Worm (Caenorhabditis elegans) whole organism, young adult: Measurements from ENCODE around the gene srw-72.

Experiments
- B0035.1 ChIP-seq: sonication (generic microtip); optimal IDR thresholded peaks from 2 replicates; lab custom pipeline; 2016; ENCODE audit warnings: missing genetic modification characterization, mild to moderate bottlenecking, missing compliant biosample characterization, missing genotype, missing genetic modification reagents
- Y67H2A.10 ChIP-seq: fragments of 200-800 bp; sonication (Bioruptor generic); conservative IDR thresholded peaks from 2 replicates; pipeline ENCODE4 v1.3.6; 2022; ENCODE audit warnings: missing genetic modification reagents, missing genetic modification characterization, missing compliant biosample characterization
- Y79H2A.3 ChIP-seq: fragments of 200-800 bp; sonication (Bioruptor generic); conservative IDR thresholded peaks from 2 replicates; pipeline ENCODE4 v1.3.6; 2022; ENCODE audit warnings: missing genetic modification reagents, missing genetic modification characterization, missing compliant biosample characterization
- ceh-79 ChIP-seq: sonication (generic microtip); optimal IDR thresholded peaks from 2 replicates; lab custom pipeline; 2017; ENCODE audit warnings: mild to moderate bottlenecking, missing genetic modification characterization, missing compliant biosample characterization
- snpc-1.1 ChIP-seq: sonication (generic microtip); optimal IDR thresholded peaks from 2 replicates; lab custom pipeline; 2017; ENCODE audit warnings: missing genetic modification characterization, mild to moderate bottlenecking, missing compliant biosample characterization, antibody characterized with exemption, moderate library complexity, missing genotype, missing genetic modification reagents; ENCODE audit not compliant: insufficient read depth
- snpc-1.3 ChIP-seq: sonication (generic microtip); optimal IDR thresholded peaks from 2 replicates; lab custom pipeline; 2017; ENCODE audit warnings: missing genetic modification characterization, mild to moderate bottlenecking, missing compliant biosample characterization, antibody characterized with exemption, moderate library complexity, missing genotype, missing genetic modification reagents; ENCODE audit not compliant: insufficient read depth
- snpc-4 ChIP-seq, 5 experiments: fragments of 150-350 bp in 1 of 5; sonication (generic microtip) in 4 of 5; optimal IDR thresholded peaks; 2 replicates each; lab custom pipeline; 2014 to 2018; ENCODE audit warnings: missing genetic modification characterization in 5 of 5, missing biosample characterization in 3 of 5, antibody characterized with exemption in 2 of 5, mild to moderate bottlenecking in 2 of 5, missing compliant biosample characterization in 2 of 5, missing genotype in 2 of 5, moderate library complexity in 2 of 5, missing genetic modification reagents in 1 of 5
- unc-62 ChIP-seq: fragments of 150-350 bp; optimal IDR thresholded peaks from 2 replicates; lab custom pipeline; 2014; ENCODE audit warnings: missing biosample characterization, missing genetic modification reagents, missing genetic modification characterization
- xnd-1 ChIP-seq: sonication (generic microtip); optimal IDR thresholded peaks from 2 replicates; lab custom pipeline; 2016; ENCODE audit warnings: missing genotype, missing genetic modification reagents, missing genetic modification characterization, missing compliant biosample characterization

DNA sequence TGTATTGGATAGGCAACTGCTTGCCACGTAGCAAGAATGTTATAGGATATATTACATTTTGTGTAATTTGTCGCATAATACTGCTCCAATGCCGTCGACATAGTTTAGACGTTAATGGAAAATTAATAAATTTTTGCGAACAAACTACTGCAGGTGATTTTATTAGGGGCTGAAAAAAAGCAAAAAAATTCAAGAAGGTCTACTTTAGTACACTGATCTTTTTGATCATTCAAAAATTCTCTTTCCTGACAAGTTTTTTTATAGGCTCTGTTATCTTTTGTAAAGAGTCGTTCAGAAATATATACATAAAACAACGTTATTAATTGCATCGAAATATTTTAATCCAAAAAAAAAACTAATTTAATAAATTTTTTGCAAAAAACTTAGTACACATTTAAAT, 18.2 kb downstream of the srw-72 start, which contains the start of gene srh-111:
- TF ChIP-seq snpc-1.1 (tag; lab: Kevin White, UChicago) = no peak
- TF ChIP-seq B0035.1 = no peak
- no peak for TF ChIP-seq Y79H2A.3 (GFP tag; lab: Robert Waterston, UW)
- no peak for TF ChIP-seq snpc-4 (GFP tag; optimal IDR thresholded peaks at IDR 0.05; lab: Kevin White, UChicago)
- TF ChIP-seq snpc-4 (tag; optimal IDR thresholded peaks at IDR 0.05; lab: Kevin White, UChicago) = no peak
- TF ChIP-seq unc-62 = no peak
- TF ChIP-seq xnd-1 = no peak
- no peak for TF ChIP-seq ceh-79 (tag; lab: Kevin White, UChicago)
- no peak for TF ChIP-seq Y67H2A.10 (GFP tag; lab: Robert Waterston, UW)
- TF ChIP-seq snpc-1.3 = no peak
